Worm (Caenorhabditis elegans): ENCODE results near the gene B0546.3.

DNA sequence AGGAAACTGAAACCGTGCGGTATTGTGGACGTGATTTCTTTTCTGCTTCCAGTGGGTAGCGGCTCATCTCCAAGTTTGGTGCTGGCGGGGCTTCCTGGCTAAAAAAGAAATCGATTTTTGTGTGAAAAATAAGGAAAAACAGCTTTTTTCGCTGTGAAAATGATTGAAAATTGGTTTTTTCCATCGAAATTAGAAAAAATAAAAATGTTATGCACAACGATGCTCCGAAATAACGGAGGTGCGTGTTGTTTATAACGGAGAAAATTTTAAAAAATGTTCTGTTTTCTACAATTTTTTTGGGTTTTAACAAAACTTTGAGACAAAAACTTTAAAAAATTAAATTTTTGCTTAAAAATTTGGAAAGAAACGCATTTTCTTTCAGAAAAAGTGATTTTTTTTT lies 562 bp upstream of the B0546.3 start:
- TF ChIP-seq unc-62 (GFP tag; optimal IDR thresholded peaks at IDR 0.05) (no peak), unc-39 (tag; optimal IDR thresholded peaks at IDR 0.05) (no peak), sem-2 (GFP tag; optimal IDR thresholded peaks at IDR 0.05) (no peak)
